Worm (Caenorhabditis elegans) whole organism, L3 larva: ENCODE measurements around the gene F36D3.8.

ENCODE experiments used
- fkh-10 ChIP-seq: sonication (generic microtip); optimal IDR thresholded peaks from 2 replicates; lab custom pipeline; 2017; ENCODE audit warnings: missing biosample characterization, missing genetic modification reagents, missing genetic modification characterization
- fos-1 ChIP-seq: fragments of 150-350 bp; optimal IDR thresholded peaks from 2 replicates; lab custom pipeline; 2014; ENCODE audit warnings: missing biosample characterization, missing genetic modification characterization
- jun-1 ChIP-seq: fragments of 150-350 bp; optimal IDR thresholded peaks from 2 replicates; lab custom pipeline; 2014; ENCODE audit warnings: missing biosample characterization, missing genetic modification reagents, missing genetic modification characterization
- mdl-1 ChIP-seq: fragments of 150-350 bp; optimal IDR thresholded peaks from 2 replicates; lab custom pipeline; 2014; ENCODE audit warnings: missing biosample characterization, missing genetic modification characterization
- nhr-11 ChIP-seq: fragments of 150-350 bp; optimal IDR thresholded peaks from 2 replicates; lab custom pipeline; 2014; ENCODE audit warnings: missing biosample characterization, missing genetic modification characterization
- nhr-12 ChIP-seq: fragments of 150-350 bp; optimal IDR thresholded peaks from 2 replicates; lab custom pipeline; 2014; ENCODE audit warnings: missing biosample characterization, missing genetic modification characterization
- nhr-237 ChIP-seq: fragments of 150-350 bp; optimal IDR thresholded peaks from 2 replicates; lab custom pipeline; 2014; ENCODE audit warnings: missing biosample characterization, missing genetic modification characterization
- skn-1 ChIP-seq: fragments of 150-350 bp; optimal IDR thresholded peaks from 2 replicates; lab custom pipeline; 2014; ENCODE audit warnings: missing biosample characterization, missing genetic modification characterization
- tbx-2 ChIP-seq: sonication (generic microtip); optimal IDR thresholded peaks from 2 replicates; lab custom pipeline; 2016; ENCODE audit warnings: mild to moderate bottlenecking, missing genetic modification characterization, missing compliant biosample characterization
- unc-39 ChIP-seq: sonication (generic microtip); optimal IDR thresholded peaks from 4 replicates; lab custom pipeline; 2017; ENCODE audit warnings: missing biosample characterization, missing genetic modification characterization
- unc-62 ChIP-seq: fragments of 150-350 bp; sonication (generic microtip); optimal IDR thresholded peaks from 4 replicates; lab custom pipeline; 2014; ENCODE audit warnings: missing biosample characterization, missing genetic modification reagents, missing genetic modification characterization
- zag-1 ChIP-seq: fragments of 150-350 bp; optimal IDR thresholded peaks from 2 replicates; lab custom pipeline; 2014; ENCODE audit warnings: missing biosample characterization, missing genetic modification characterization
- ztf-11 ChIP-seq: fragments of 150-350 bp; optimal IDR thresholded peaks from 2 replicates; lab custom pipeline; 2014; ENCODE audit warnings: missing biosample characterization, missing genetic modification characterization
- ztf-4 ChIP-seq: fragments of 150-350 bp; optimal IDR thresholded peaks from 2 replicates; lab custom pipeline; 2014; ENCODE audit warnings: missing biosample characterization, missing genetic modification characterization

DNA sequence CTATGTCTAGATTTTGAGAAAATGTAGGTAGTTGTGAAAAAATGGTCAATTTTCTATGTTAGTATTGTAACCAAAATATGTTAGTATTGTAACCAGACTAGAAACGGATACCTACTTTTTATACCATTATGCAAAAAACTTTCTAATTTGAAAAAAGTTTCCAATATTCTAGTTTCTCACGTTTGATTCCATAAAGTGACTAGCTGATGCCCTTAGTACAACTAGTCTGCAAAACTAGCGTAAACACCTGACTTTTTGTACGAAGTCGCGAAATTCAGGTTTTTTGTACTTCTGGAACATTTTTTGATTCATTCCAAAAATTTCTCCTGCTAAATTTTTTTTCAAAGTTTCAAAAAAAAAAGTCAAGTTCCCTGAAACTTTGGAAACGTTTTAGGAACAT lies 41.1 kb downstream of the F36D3.8 start:
- no peak for TF ChIP-seq jun-1
- no peak for TF ChIP-seq unc-62 (GFP tag; lab: Kevin White, UChicago)
- no peak for TF ChIP-seq fos-1 (tag; lab: Kevin White, UChicago)
- TF ChIP-seq unc-39 (tag; lab: Kevin White, UChicago) = no peak
- TF ChIP-seq ztf-4 = no peak
- no peak for TF ChIP-seq zag-1 (tag; lab: Kevin White, UChicago)
- TF ChIP-seq tbx-2 (tag; lab: Kevin White, UChicago) = no peak
- TF ChIP-seq skn-1 (tag; lab: Kevin White, UChicago) = no peak
- TF ChIP-seq nhr-237 = no peak
- TF ChIP-seq mdl-1 (tag; lab: Kevin White, UChicago) = no peak
- TF ChIP-seq fkh-10 = no peak
- no peak for TF ChIP-seq nhr-12 (tag; lab: Kevin White, UChicago)
- no peak for TF ChIP-seq nhr-11 (tag; lab: Kevin White, UChicago)
- no peak for TF ChIP-seq ztf-11 (tag; lab: Kevin White, UChicago)
